Fruit fly (Drosophila melanogaster): Measurements from ENCODE around the gene CarT.

Gene CarT

DNA sequence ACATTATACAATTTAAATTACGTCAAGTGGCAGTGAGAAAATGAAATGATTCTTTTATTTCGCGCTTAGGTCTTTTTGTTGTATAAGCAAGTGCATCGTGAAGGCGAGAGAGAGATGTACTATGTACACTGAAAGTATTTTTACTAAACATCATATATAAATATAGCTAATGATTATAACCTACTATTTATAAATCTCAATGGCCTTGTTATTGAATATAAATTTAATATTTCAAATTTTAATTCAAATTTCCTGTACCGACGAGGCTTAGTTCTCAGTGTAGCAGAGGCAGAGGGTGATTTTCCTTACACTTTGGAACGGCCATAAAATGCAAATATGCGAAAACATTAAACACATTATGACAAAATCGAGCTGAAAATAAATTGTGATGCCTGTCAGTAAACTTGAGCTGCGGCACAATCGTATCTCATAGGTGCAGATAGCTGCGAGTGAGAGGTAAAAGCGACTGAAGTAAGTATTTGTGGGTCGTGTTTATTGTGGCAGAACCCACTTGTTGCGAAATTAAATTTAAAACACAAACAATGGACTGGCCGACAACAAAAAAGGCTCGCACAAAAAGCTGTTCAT is 32.0 kb upstream of the CarT start (continued):
- TF ChIP-seq otp (GFP tag; IDR thresholded peaks at IDR 0.05) (no peak), sens-2 (GFP tag; IDR thresholded peaks at IDR 0.05) (no peak), Gug (GFP tag; IDR thresholded peaks at IDR 0.05) (no peak), dysf (GFP tag; IDR thresholded peaks at IDR 0.05) (peak; percentile 54; the same call in 1 of the 3 replicates), CG8944 (GFP tag; optimal IDR thresholded peaks at IDR 0.05) (no peak), row (GFP tag; IDR thresholded peaks at IDR 0.05) (peak; percentile 67), CG43689 (GFP tag; IDR thresholded peaks at IDR 0.05) (no peak), tap (tag; optimal IDR thresholded peaks at IDR 0.05) (peak; percentile 49), Trl (optimal IDR thresholded peaks at IDR 0.05) (no peak), Trl (GFP tag; optimal IDR thresholded peaks at IDR 0.05) (no peak), Sox102F (GFP tag; optimal IDR thresholded peaks at IDR 0.05) (peak; percentile 74), Meics (GFP tag; optimal IDR thresholded peaks at IDR 0.05) (peak; percentile 44), Mes4 (GFP tag; optimal IDR thresholded peaks at IDR 0.05) (no peak), dpn (GFP tag; optimal IDR thresholded peaks at IDR 0.05) (peak in 1 of 2 experiments; percentile 16), fd96Cb (tag; optimal IDR thresholded peaks at IDR 0.05) (peak; percentile 44), CG7372 (GFP tag; IDR thresholded peaks at IDR 0.05) (0 out of 2 replicates have a peak, but pooled peaks have one; percentile 30), CG10654 (GFP tag; optimal IDR thresholded peaks at IDR 0.05) (no peak), dati (GFP tag; IDR thresholded peaks at IDR 0.05) (no peak), crp (GFP tag; optimal IDR thresholded peaks at IDR 0.05) (no peak), Poxn (GFP tag; IDR thresholded peaks at IDR 0.05) (no peak), CG14710 (tag; optimal IDR thresholded peaks at IDR 0.05) (peak; percentile 48), Bgb (GFP tag; IDR thresholded peaks at IDR 0.05; ENCODE audit: partially characterized antibody) (no peak), eyg (GFP tag; optimal IDR thresholded peaks at IDR 0.05) (no peak), shn (GFP tag; optimal IDR thresholded peaks at IDR 0.05) (no peak), her (GFP tag; optimal IDR thresholded peaks at IDR 0.05) (no peak), CG17829 (tag; optimal IDR thresholded peaks at IDR 0.05) (peak; percentile 40), CG10366 (GFP tag; IDR thresholded peaks at IDR 0.05) (no peak), Rx (GFP tag; IDR thresholded peaks at IDR 0.05) (no peak), twi (tag; optimal IDR thresholded peaks at IDR 0.05) (no peak), Myb (GFP tag; optimal IDR thresholded peaks at IDR 0.05) (no peak), z (GFP tag; IDR thresholded peaks at IDR 0.05) (no peak), fu2 (GFP tag; optimal IDR thresholded peaks at IDR 0.05) (no peak), CG10209 (GFP tag; optimal IDR thresholded peaks at IDR 0.05) (peak; percentile 32), ash1 (GFP tag; optimal IDR thresholded peaks at IDR 0.05) (no peak), fd64A (GFP tag; optimal IDR thresholded peaks at IDR 0.05) (no peak), sob (GFP tag; IDR thresholded peaks at IDR 0.05) (0 out of 2 replicates have a peak, but pooled peaks have one; percentile 43), gem (tag; optimal IDR thresholded peaks at IDR 0.05) (peak; percentile 75), CG3407 (GFP tag; optimal IDR thresholded peaks at IDR 0.05) (no peak), tna (GFP tag; IDR thresholded peaks at IDR 0.05; ENCODE audit: partially characterized antibody) (no peak), Optix (GFP tag; IDR thresholded peaks at IDR 0.05) (no peak), Stat92E (GFP tag; optimal IDR thresholded peaks at IDR 0.05) (no peak), stwl (tag; optimal IDR thresholded peaks at IDR 0.05) (no peak), BtbVII (GFP tag; optimal IDR thresholded peaks at IDR 0.05) (peak; percentile 3), Gsc (GFP tag; IDR thresholded peaks at IDR 0.05) (no peak), Nf-YC (tag; optimal IDR thresholded peaks at IDR 0.05) (no peak), Asciz (GFP tag; optimal IDR thresholded peaks at IDR 0.05) (no peak), Xrp1 (GFP tag; IDR thresholded peaks at IDR 0.05) (peak; percentile 56), tup (GFP tag; optimal IDR thresholded peaks at IDR 0.05) (no peak), CG13296 (GFP tag; optimal IDR thresholded peaks at IDR 0.05) (peak; percentile 3), Neu2 (GFP tag; optimal IDR thresholded peaks at IDR 0.05; ENCODE audit: borderline replicate concordance) (no peak), az2 (GFP tag; optimal IDR thresholded peaks at IDR 0.05) (peak; percentile 41)
